Worm (Caenorhabditis elegans) whole organism, late embryonic: ENCODE measurements around the gene dhhc-10.

Source experiments
- ceh-2 ChIP-seq: sonication (generic microtip); optimal IDR thresholded peaks from 2 replicates; lab custom pipeline; 2016; ENCODE audit warnings: missing genotype, missing genetic modification characterization, missing compliant biosample characterization
- ceh-24 ChIP-seq: sonication (generic microtip); optimal IDR thresholded peaks from 2 replicates; lab custom pipeline; 2016; ENCODE audit warnings: mild to moderate bottlenecking, missing genetic modification characterization, missing compliant biosample characterization
- elt-2 ChIP-seq: sonication (generic microtip); optimal IDR thresholded peaks from 2 replicates; lab custom pipeline; 2016; ENCODE audit warnings: missing genetic modification reagents, missing genetic modification characterization, missing compliant biosample characterization
- fax-1 ChIP-seq: sonication (generic microtip); optimal IDR thresholded peaks from 2 replicates; lab custom pipeline; 2016; ENCODE audit warnings: missing genotype, missing genetic modification characterization, missing compliant biosample characterization
- fkh-10 ChIP-seq: fragments of 150-350 bp; optimal IDR thresholded peaks from 2 replicates; lab custom pipeline; 2014; ENCODE audit warnings: missing biosample characterization, missing genetic modification reagents, missing genetic modification characterization
- hlh-30 ChIP-seq: sonication (generic microtip); optimal IDR thresholded peaks from 2 replicates; lab custom pipeline; 2017; ENCODE audit warnings: antibody characterized with exemption, missing genetic modification characterization, missing compliant biosample characterization; ENCODE audit not compliant: insufficient read depth
- lin-11 ChIP-seq: fragments of 200-800 bp; sonication (Bioruptor generic); optimal IDR thresholded peaks from 2 replicates; lab custom pipeline; 2018; ENCODE audit warnings: mild to moderate bottlenecking, missing genetic modification characterization, missing compliant biosample characterization
- nfya-1 ChIP-seq: sonication (generic microtip); optimal IDR thresholded peaks from 2 replicates; lab custom pipeline; 2017; ENCODE audit warnings: missing genetic modification characterization, mild to moderate bottlenecking, missing compliant biosample characterization, antibody characterized with exemption, moderate library complexity
- nhr-11 ChIP-seq: fragments of 150-350 bp; optimal IDR thresholded peaks from 2 replicates; lab custom pipeline; 2014; ENCODE audit warnings: missing biosample characterization, missing genetic modification characterization
- pag-3 ChIP-seq: sonication (generic microtip); optimal IDR thresholded peaks from 2 replicates; lab custom pipeline; 2016; ENCODE audit warnings: missing compliant biosample characterization, missing genetic modification characterization, borderline replicate concordance
- pax-1 ChIP-seq: fragments of 150-350 bp; optimal IDR thresholded peaks from 2 replicates; lab custom pipeline; 2014; ENCODE audit warnings: missing biosample characterization, missing genetic modification characterization
- pha-4 ChIP-seq: fragments of 150-350 bp; optimal IDR thresholded peaks from 2 replicates; lab custom pipeline; 2018; ENCODE audit warnings: missing biosample characterization, missing genetic modification reagents, missing genetic modification characterization
- unc-86 ChIP-seq: sonication (generic microtip); optimal IDR thresholded peaks from 2 replicates; lab custom pipeline; 2016; ENCODE audit warnings: missing genetic modification characterization, missing compliant biosample characterization

DNA sequence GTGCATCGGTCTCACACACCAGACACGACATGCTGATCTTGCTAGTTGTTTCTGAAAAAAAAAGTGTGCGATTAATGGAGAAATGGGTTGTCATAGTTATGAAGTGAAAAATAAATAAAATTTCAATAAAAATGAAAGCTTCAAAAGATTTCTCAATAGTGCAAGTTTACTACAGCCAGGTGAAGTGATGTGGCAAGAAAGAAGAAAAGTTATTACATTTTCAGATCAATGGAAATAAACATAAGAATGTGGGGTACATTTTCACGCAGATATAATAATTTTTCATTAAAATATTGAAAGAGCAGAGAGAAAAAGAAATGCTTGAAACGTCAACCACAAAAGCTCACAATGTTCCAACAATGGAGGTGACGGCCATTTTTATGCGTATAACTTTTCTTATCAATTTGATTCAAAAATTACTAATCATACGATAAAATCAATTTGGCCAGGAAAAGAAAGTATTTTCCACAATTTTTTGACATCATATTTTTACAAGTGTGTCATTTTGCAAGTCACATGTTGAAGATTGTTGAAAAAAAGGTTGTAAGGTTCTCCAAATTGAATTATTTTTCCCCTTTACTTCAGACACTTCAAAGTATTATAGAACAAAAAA lies 46.6 kb upstream of the dhhc-10 start, which contains the start of gene nhr-45:
- TF ChIP-seq pha-4 (tag; lab: Kevin White, UChicago) (no peak), hlh-30 (no peak), nhr-11 (no peak), ceh-24 (tag; lab: Kevin White, UChicago) (no peak), lin-11 (tag; lab: Kevin White, UChicago) (no peak), elt-2 (tag; lab: Kevin White, UChicago) (no peak), fax-1 (no peak), unc-86 (tag; lab: Kevin White, UChicago) (no peak), pag-3 (tag; lab: Kevin White, UChicago) (no peak), fkh-10 (GFP tag; lab: Kevin White, UChicago) (no peak), pax-1 (tag; lab: Kevin White, UChicago) (no peak), nfya-1 (no peak), ceh-2 (tag; lab: Kevin White, UChicago) (no peak)
